Worm (Caenorhabditis elegans) whole organism, L3 larva: ENCODE measurements around the gene lin-46.

Source experiments
- R02D3.7 ChIP-seq: fragments of 150-350 bp; optimal IDR thresholded peaks from 2 replicates; lab custom pipeline; 2014; ENCODE audit warnings: missing biosample characterization, missing genetic modification characterization
- aly-2 ChIP-seq: fragments of 150-350 bp; optimal IDR thresholded peaks from 2 replicates; lab custom pipeline; 2014; ENCODE audit warnings: missing biosample characterization, missing genetic modification characterization
- ceh-28 ChIP-seq: fragments of 150-350 bp; optimal IDR thresholded peaks from 2 replicates; lab custom pipeline; 2014; ENCODE audit warnings: missing biosample characterization, missing genetic modification reagents, missing genetic modification characterization
- ceh-9 ChIP-seq: sonication (generic microtip); optimal IDR thresholded peaks from 2 replicates; lab custom pipeline; 2018; ENCODE audit warnings: missing biosample characterization, missing genetic modification characterization
- egl-27 ChIP-seq: sonication (generic microtip); optimal IDR thresholded peaks from 4 replicates; lab custom pipeline; 2017; ENCODE audit warnings: missing biosample characterization, missing genetic modification reagents, missing genetic modification characterization
- egl-5 ChIP-seq: fragments of 150-350 bp; optimal IDR thresholded peaks from 2 replicates; lab custom pipeline; 2017; ENCODE audit warnings: missing biosample characterization, missing genetic modification reagents, missing genetic modification characterization, inconsistent platforms
- elt-2 ChIP-seq: sonication (generic microtip); optimal IDR thresholded peaks from 2 replicates; lab custom pipeline; 2016; ENCODE audit warnings: missing genetic modification reagents, mild to moderate bottlenecking, missing genetic modification characterization, missing compliant biosample characterization
- elt-3 ChIP-seq, 3 experiments: fragments of 150-350 bp in 1 of 3; sonication (generic microtip) in 2 of 3; optimal IDR thresholded peaks; 2 replicates in 2 of 3; 4 replicates in 1 of 3; lab custom pipeline; 2014 to 2017; ENCODE audit warnings: missing biosample characterization in 3 of 3, missing genetic modification characterization in 3 of 3
- fkh-10 ChIP-seq: sonication (generic microtip); optimal IDR thresholded peaks from 2 replicates; lab custom pipeline; 2017; ENCODE audit warnings: missing biosample characterization, missing genetic modification reagents, missing genetic modification characterization
- lin-15B ChIP-seq: fragments of 150-350 bp; optimal IDR thresholded peaks from 2 replicates; lab custom pipeline; 2014; ENCODE audit warnings: missing biosample characterization, missing genetic modification characterization
- lin-39 ChIP-seq: fragments of 150-350 bp; optimal IDR thresholded peaks from 2 replicates; lab custom pipeline; 2018; ENCODE audit warnings: missing biosample characterization, missing genetic modification reagents, missing genetic modification characterization
- nhr-237 ChIP-seq: fragments of 150-350 bp; optimal IDR thresholded peaks from 2 replicates; lab custom pipeline; 2014; ENCODE audit warnings: missing biosample characterization, missing genetic modification characterization
- nhr-25 ChIP-seq: sonication (generic microtip); optimal IDR thresholded peaks from 2 replicates; lab custom pipeline; 2017; ENCODE audit warnings: missing biosample characterization, missing genetic modification characterization
- nhr-28 ChIP-seq: fragments of 150-350 bp; optimal IDR thresholded peaks from 2 replicates; lab custom pipeline; 2014; ENCODE audit warnings: missing biosample characterization, missing genetic modification characterization
- nhr-43 ChIP-seq: sonication (generic microtip); optimal IDR thresholded peaks from 2 replicates; lab custom pipeline; 2016; ENCODE audit warnings: mild to moderate bottlenecking, missing genetic modification characterization, missing compliant biosample characterization; ENCODE audit not compliant: poor library complexity, severe bottlenecking
- nhr-67 ChIP-seq: fragments of 150-350 bp; optimal IDR thresholded peaks from 2 replicates; lab custom pipeline; 2014; ENCODE audit warnings: missing biosample characterization, missing genetic modification characterization
- nhr-76 ChIP-seq: fragments of 150-350 bp; sonication (generic microtip); optimal IDR thresholded peaks from 5 replicates; lab custom pipeline; 2014; ENCODE audit warnings: missing biosample characterization, missing genetic modification characterization
- pha-4 ChIP-seq: fragments of 150-350 bp; optimal IDR thresholded peaks from 2 replicates; lab custom pipeline; 2014; ENCODE audit warnings: missing biosample characterization, missing genetic modification reagents, missing genetic modification characterization
- pqm-1 ChIP-seq: fragments of 150-350 bp; optimal IDR thresholded peaks from 2 replicates; lab custom pipeline; 2017; ENCODE audit warnings: missing biosample characterization, missing genetic modification characterization, inconsistent platforms
- skn-1 ChIP-seq: fragments of 150-350 bp; optimal IDR thresholded peaks from 2 replicates; lab custom pipeline; 2014; ENCODE audit warnings: missing biosample characterization, missing genetic modification characterization
- tbx-2 ChIP-seq: sonication (generic microtip); optimal IDR thresholded peaks from 2 replicates; lab custom pipeline; 2016; ENCODE audit warnings: mild to moderate bottlenecking, missing genetic modification characterization, missing compliant biosample characterization
- unc-39 ChIP-seq: sonication (generic microtip); optimal IDR thresholded peaks from 4 replicates; lab custom pipeline; 2017; ENCODE audit warnings: missing biosample characterization, missing genetic modification characterization
- unc-62 ChIP-seq: fragments of 150-350 bp; sonication (generic microtip); optimal IDR thresholded peaks from 4 replicates; lab custom pipeline; 2014; ENCODE audit warnings: missing biosample characterization, missing genetic modification reagents, missing genetic modification characterization
- ztf-11 ChIP-seq: fragments of 150-350 bp; optimal IDR thresholded peaks from 2 replicates; lab custom pipeline; 2014; ENCODE audit warnings: missing biosample characterization, missing genetic modification characterization

The lin-46 gene

DNA sequence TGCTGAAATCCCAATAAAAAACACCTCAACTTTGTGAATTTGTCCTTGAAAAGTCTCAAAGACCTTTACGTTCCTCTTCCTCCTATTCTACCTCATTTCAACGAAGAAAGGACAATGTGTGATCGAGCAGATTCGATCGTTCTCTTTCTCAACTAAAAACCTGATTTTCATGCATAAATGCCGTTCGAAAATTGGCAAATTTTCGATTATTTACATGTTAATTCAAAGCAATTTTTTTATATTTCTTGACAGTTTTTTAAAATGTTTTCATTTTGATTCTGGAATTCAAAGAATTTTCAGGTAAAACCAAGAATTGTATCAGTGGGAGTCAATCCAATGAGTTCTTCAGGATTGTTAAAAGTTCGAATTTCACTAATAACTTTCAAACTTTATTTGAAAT lies at the start of gene lin-46:
lin-46 (plus strand) TSS at position 301 of the 400 bp plus-strand sequence.
- no peak for TF ChIP-seq ceh-28 (tag; lab: Kevin White, UChicago)
- TF ChIP-seq nhr-25 (tag; lab: Kevin White, UChicago) = peak; percentile 67

DNA sequence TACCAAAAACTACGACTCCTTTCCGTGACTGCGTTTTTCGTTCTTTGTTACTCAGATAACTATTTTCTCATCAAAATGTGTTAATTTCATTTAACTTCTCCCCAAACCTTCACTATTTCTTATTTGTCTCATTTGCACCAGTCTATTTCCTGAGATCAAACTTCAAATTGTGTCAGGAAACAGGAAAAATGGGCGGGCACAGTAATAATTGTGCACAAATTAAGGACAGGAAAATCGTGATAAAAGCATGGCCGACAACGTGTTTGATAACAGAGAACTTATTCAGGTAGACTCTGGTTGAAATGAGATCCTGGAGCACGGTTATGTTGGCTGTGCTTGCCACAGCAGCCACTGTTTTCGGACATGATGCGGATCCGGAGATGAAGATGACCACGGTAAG lies 49.0 kb upstream of the lin-46 start, which contains the start of gene lipl-1:
lipl-1 (plus strand) TSS at position 282 of the 400 bp plus-strand sequence.
- no peak for TF ChIP-seq unc-39 (tag; lab: Kevin White, UChicago)
- no peak for TF ChIP-seq fkh-10 (GFP tag; lab: Kevin White, UChicago)
- peak; percentile 18 for TF ChIP-seq pqm-1 (tag; lab: Kevin White, UChicago)
- TF ChIP-seq elt-2 (tag; lab: Kevin White, UChicago) = peak; percentile 41

DNA sequence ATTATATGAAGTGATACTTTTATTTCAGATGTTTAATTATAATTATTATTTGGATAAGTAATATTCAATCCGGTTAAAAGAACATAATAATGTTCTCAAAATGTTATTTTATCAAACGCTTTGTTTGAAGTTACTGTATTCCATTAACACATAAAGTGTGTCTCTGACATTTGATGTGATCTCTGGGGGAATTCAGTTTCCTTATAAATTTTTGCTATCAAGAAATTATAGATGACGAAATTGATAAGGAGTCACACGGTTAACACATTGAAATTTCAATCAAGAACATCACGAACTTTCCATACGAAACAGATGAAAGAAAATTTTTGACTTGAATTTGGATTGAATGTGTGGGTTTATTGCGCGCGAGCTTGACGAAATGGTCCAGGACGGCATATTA lies 47.0 kb upstream of the lin-46 start:
- TF ChIP-seq skn-1 = no peak
- TF ChIP-seq aly-2 (tag; lab: Kevin White, UChicago) = no peak
- TF ChIP-seq nhr-67 (tag; lab: Kevin White, UChicago) = no peak
- TF ChIP-seq elt-2 (tag; lab: Kevin White, UChicago) = peak; percentile 88
- peak; percentile 68 for TF ChIP-seq pha-4 (tag; lab: Kevin White, UChicago)
- TF ChIP-seq nhr-25 (tag; lab: Kevin White, UChicago) = no peak
- peak; percentile 76 for TF ChIP-seq pqm-1 (tag; lab: Kevin White, UChicago)
- TF ChIP-seq unc-62 (GFP tag; lab: Kevin White, UChicago) = no peak
- no peak for TF ChIP-seq nhr-28 (tag; lab: Kevin White, UChicago)
- no peak for TF ChIP-seq fkh-10 (GFP tag; lab: Kevin White, UChicago)
- TF ChIP-seq unc-39 (tag; lab: Kevin White, UChicago) = no peak
- no peak for TF ChIP-seq nhr-43

DNA sequence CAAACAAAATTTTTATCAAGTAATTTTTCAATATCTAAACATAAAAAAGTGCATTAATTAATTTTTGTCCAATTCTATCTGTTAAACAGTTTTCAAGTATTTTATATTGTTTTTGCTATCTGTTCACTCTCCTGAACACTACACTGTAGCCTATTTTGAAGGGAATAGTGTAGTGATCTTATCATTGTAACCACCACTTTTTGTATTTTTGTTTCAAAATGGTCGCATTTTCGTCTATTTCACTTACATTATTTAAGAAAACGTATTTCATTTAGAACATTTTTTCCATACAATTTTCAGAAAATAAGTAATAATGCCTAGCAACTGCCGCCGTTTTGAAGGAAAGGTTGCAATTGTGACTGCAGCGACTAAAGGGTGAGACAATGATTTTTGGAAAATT lies 46.3 kb upstream of the lin-46 start, which contains the start of gene dhrs-4:
dhrs-4 (plus strand) TSS at position 301 of the 400 bp plus-strand sequence.
- TF ChIP-seq ztf-11 (tag; lab: Kevin White, UChicago) (no peak), R02D3.7 (no peak), nhr-25 (tag; lab: Kevin White, UChicago) (no peak), elt-2 (tag; lab: Kevin White, UChicago) (peak; percentile 6), egl-5 (tag; lab: Kevin White, UChicago) (no peak), ceh-9 (tag; lab: Kevin White, UChicago) (no peak), pqm-1 (tag; lab: Kevin White, UChicago) (peak; percentile 10)

DNA sequence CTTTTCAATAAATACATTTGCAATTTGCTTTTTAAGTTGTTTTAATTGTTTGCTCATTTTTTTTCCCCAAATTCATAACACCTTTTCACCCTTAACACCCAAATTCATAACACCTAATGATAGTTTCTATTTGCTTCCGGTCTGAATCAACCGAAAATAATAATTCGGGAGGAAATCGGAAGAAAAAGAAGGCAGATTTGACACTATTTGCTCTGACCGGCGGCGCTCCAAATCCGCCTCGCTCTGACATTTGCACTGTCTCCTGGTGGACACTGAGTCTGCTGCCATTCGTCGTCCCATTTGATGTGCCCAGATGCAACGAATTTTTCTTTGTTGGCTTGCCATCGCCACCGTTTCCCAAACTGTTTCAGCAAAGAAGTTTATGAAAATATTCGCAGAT lies 44.5 kb upstream of the lin-46 start, which contains the start of gene pqn-67:
pqn-67 (plus strand) TSS at position 301 of the 400 bp plus-strand sequence.
- no peak for TF ChIP-seq elt-3 (tag; optimal IDR thresholded peaks at IDR 0.05; lab: Kevin White, UChicago)
- no peak for TF ChIP-seq lin-15B (tag; lab: Kevin White, UChicago)
- no peak for TF ChIP-seq unc-62 (GFP tag; lab: Kevin White, UChicago)
- TF ChIP-seq nhr-76 = no peak
- TF ChIP-seq elt-2 (tag; lab: Kevin White, UChicago) = peak; percentile 22
- no peak for TF ChIP-seq lin-39 (tag; lab: Kevin White, UChicago)
- TF ChIP-seq nhr-237 (tag; lab: Kevin White, UChicago) = no peak
- no peak for TF ChIP-seq tbx-2 (tag; lab: Kevin White, UChicago)

DNA sequence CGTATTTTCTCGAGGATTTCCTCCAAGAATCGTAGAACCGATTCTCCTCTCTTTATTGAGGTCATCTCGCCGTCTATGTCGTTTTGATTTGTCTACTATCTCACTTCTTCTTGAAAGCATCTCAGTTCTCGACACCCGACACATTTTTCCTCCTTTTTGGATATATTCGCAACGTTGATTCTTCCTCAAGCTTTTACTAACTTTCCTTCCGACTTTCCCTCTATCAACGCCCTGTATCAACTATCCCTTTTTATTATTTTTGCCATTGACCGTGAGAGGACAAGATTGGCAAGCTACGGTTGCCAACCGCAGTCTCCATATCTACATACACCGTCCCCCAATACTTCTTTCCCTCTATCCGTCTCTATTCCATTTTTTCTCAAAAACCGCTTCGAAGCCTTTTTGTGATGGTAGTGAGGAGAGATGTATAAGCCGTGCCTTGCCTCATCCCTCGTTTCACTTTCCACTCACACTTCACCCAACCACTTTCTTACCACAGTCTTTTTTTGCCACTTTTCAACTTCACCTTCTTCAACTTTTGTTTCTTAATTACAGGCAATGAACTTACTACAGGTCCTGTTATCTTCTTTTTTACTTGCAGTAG lies 39.6 kb upstream of the lin-46 start, which contains the start of gene T16G1.2:
T16G1.2 (plus strand) TSS at position 554 of the 604 bp plus-strand sequence.
- no peak for TF ChIP-seq egl-27 (tag; lab: Kevin White, UChicago)
- peak; percentile 8 for TF ChIP-seq nhr-25 (tag; lab: Kevin White, UChicago)

DNA sequence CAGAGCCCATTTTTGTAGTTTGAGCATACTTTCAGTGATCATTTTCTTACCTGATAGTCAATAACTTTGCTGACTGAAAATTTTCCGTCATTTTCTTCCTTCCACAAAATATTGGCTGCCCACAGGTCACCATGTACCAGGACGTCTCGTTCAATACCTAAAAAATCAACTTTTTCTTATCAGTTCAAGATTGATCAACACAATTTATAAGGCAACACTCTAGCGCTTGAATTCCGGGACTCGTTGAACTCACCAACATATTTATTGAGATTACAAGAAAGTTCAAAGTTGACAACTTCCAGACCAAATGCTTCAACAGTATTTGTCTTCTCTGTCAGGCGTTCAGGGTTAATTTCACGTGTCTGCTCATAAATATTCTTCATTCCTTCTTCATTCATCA lies 35.0 kb upstream of the lin-46 start:
- TF ChIP-seq pqm-1 (tag; lab: Kevin White, UChicago) (peak; percentile 75), nhr-28 (tag; lab: Kevin White, UChicago) (no peak), egl-27 (tag; lab: Kevin White, UChicago) (no peak), elt-3 (tag; optimal IDR thresholded peaks at IDR 0.05; lab: Kevin White, UChicago) (no peak), elt-2 (tag; lab: Kevin White, UChicago) (peak; percentile 65)
